Fruit fly (Drosophila melanogaster) whole organism, embryonic: Measurements from ENCODE around the gene CG7156.

ENCODE experiments used
- CG4328 ChIP-seq: fragments of 200-800 bp; sonication (Bioruptor generic); optimal IDR thresholded peaks from 3 replicates; lab custom pipeline; 2017; ENCODE audit warnings: missing biosample characterization, missing genetic modification reagents, missing genetic modification characterization
- CG7928 ChIP-seq: fragments of 200-800 bp; sonication (Bioruptor generic); optimal IDR thresholded peaks from 2 replicates; lab custom pipeline; 2017; ENCODE audit warnings: missing biosample characterization, mild to moderate bottlenecking, missing genetic modification characterization
- Chrac-16 ChIP-seq: fragments of 200-800 bp; sonication (Bioruptor generic); optimal IDR thresholded peaks from 3 replicates; lab custom pipeline; 2016; ENCODE audit warnings: missing biosample characterization, missing genetic modification characterization
- Drgx ChIP-seq: fragments of 200-800 bp; sonication (Bioruptor generic); IDR thresholded peaks from 2 replicates; pipeline ENCODE4 v1.3.6; 2022; ENCODE audit warnings: missing biosample characterization, missing genetic modification characterization
- Hr78 ChIP-seq, 2 experiments: fragments of 200-800 bp in 1 of 2; fragments of >200 bp in 1 of 2; sonication (Bioruptor generic) in 1 of 2; optimal IDR thresholded peaks; 2 replicates each; lab custom pipeline; 2017 to 2019; ENCODE audit warnings: missing biosample characterization in 2 of 2, missing genetic modification characterization in 2 of 2, mild to moderate bottlenecking in 1 of 2, moderate library complexity in 1 of 2
- MBD-R2 ChIP-seq: fragments of 200-800 bp; sonication (Bioruptor generic); IDR thresholded peaks from 2 replicates; pipeline ENCODE4 v1.3.6; 2022; ENCODE audit warnings: missing biosample characterization, missing genetic modification characterization
- NK7.1 ChIP-seq: fragments of 200-800 bp; sonication (Bioruptor generic); optimal IDR thresholded peaks from 3 replicates; lab custom pipeline; 2016; ENCODE audit warnings: missing biosample characterization, missing genetic modification characterization
- br ChIP-seq: fragments of >200 bp; optimal IDR thresholded peaks from 2 replicates; lab custom pipeline; 2017
- bsh ChIP-seq, 2 experiments: fragments of 200-800 bp; sonication (Bioruptor generic); optimal IDR thresholded peaks; 2 replicates each; lab custom pipeline; 2017 to 2018; ENCODE audit warnings: mild to moderate bottlenecking in 2 of 2, missing biosample characterization in 2 of 2, missing genetic modification characterization in 2 of 2, moderate library complexity in 1 of 2
- cg ChIP-seq: fragments of 200-800 bp; sonication (Bioruptor generic); optimal IDR thresholded peaks from 3 replicates; lab custom pipeline; 2019; ENCODE audit warnings: missing biosample characterization, mild to moderate bottlenecking, missing genetic modification characterization, moderate library complexity
- nom ChIP-seq: fragments of 200-800 bp; sonication (Bioruptor generic); optimal IDR thresholded peaks from 2 replicates; lab custom pipeline; 2017; ENCODE audit warnings: missing biosample characterization, missing genetic modification characterization, mild to moderate bottlenecking, moderate library complexity, missing genetic modification reagents
- sr ChIP-seq: fragments of 200-800 bp; sonication (Bioruptor generic); IDR thresholded peaks from 3 replicates; pipeline ENCODE4 v1.3.6; 2022; ENCODE audit warnings: missing biosample characterization, missing genetic modification characterization
- tup ChIP-seq: fragments of 200-800 bp; sonication (Bioruptor generic); optimal IDR thresholded peaks from 2 replicates; lab custom pipeline; 2016; ENCODE audit warnings: missing biosample characterization, mild to moderate bottlenecking, missing genetic modification characterization, moderate library complexity

- TF ChIP-seq cg = no peak
- TF ChIP-seq nom = peak; percentile 27
- no peak for TF ChIP-seq Chrac-16 (GFP tag; lab: Kevin White, UChicago)
- TF ChIP-seq sr (GFP tag; lab: Robert Waterston, UW) = no peak
- no peak for TF ChIP-seq CG4328 (GFP tag; lab: Kevin White, UChicago)
- TF ChIP-seq MBD-R2 (GFP tag; lab: Robert Waterston, UW) = no peak
- TF ChIP-seq Hr78 (GFP tag; optimal IDR thresholded peaks at IDR 0.05; lab: Kevin White, UChicago) = no peak
- no peak for TF ChIP-seq NK7.1 (GFP tag; lab: Kevin White, UChicago)
- TF ChIP-seq Drgx (GFP tag; lab: Robert Waterston, UW) = no peak
- TF ChIP-seq bsh (GFP tag; optimal IDR thresholded peaks at IDR 0.05; lab: Kevin White, UChicago) = no peak
- TF ChIP-seq br (lab: Kevin White, UChicago) = no peak
- TF ChIP-seq tup (GFP tag; lab: Kevin White, UChicago) = no peak
- no peak for TF ChIP-seq CG7928
Measured at dm6 chr3R:18243000-18243399, 1.0 kb upstream of the CG7156 start.
